Worm (Caenorhabditis elegans): Measurements from ENCODE around the gene gas-1.
A peak's percentile ranks its signal among the peaks of the same experiment; 100 is the strongest.

gas-1 gene

DNA sequence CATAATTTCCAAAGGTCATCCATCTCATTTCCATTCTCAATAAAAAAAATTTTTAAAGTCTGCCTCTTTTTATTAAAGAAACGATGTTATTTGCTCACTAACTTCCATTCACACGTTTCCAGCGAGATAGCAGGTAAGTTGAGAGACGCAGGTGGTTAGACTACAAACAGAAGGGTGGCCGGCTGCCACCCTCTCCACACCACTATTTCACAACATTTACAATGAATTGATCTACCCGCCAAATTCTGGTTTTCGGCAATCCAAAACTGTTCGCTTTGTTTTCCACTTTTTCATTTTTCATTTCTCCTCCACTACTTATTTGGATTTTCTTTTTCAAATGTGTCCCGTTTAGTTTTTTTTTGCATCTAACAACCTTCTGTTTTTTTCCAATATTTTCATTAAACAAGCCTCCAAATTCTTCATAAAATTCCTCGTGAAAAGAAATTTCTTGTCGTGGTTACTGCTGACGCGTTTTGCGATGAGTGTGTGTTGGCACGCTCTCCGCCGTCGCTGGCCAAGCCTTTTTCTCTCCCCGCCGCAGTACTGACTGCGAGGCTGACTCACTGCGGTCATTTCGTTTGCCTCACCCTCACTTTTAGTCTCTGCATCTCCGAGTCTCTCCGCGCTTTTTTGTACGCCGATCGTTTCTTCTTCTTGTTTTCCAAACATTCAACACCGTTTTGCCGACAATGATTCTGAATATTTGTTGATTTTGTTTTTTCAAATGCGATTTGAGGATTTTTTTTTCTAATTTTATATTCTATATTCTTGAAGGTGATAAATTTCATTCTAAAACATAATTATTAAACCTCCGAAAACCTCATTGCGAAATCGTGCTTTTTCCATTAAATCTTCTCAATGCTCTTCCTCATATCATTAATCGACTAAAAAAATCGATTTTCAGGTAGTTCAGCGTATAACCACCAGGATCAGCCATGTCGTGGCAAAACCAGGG lies 21.9 kb downstream of the gas-1 start, which contains the start of gene dyn-1:
Gene dyn-1 (plus strand): TSS at position 905 of the 955 bp plus-strand sequence.
- TF ChIP-seq rnt-1 (tag; optimal IDR thresholded peaks at IDR 0.05) (peak; percentile 51), syd-9 (tag; optimal IDR thresholded peaks at IDR 0.05) (peak; percentile 31), ref-2 (tag; optimal IDR thresholded peaks at IDR 0.05) (peak; percentile 19), eyg-1 (tag; optimal IDR thresholded peaks at IDR 0.05) (no peak), ceh-31 (tag; optimal IDR thresholded peaks at IDR 0.05) (no peak), unc-86 (tag; optimal IDR thresholded peaks at IDR 0.05) (no peak), hlh-30 (tag; optimal IDR thresholded peaks at IDR 0.05; ENCODE audit: insufficient read depth) (no peak), sdc-2 (tag; optimal IDR thresholded peaks at IDR 0.05) (peak; percentile 60), ets-4 (tag; optimal IDR thresholded peaks at IDR 0.05) (peak; percentile 7), pros-1 (tag; optimal IDR thresholded peaks at IDR 0.05) (no peak), fkh-6 (tag; optimal IDR thresholded peaks at IDR 0.05) (no peak), ceh-34 (tag; optimal IDR thresholded peaks at IDR 0.05) (peak; percentile 36), lim-6 (tag; optimal IDR thresholded peaks at IDR 0.05) (no peak), C08G9.2 (tag; optimal IDR thresholded peaks at IDR 0.05) (peak; percentile 24), ceh-18 (tag; optimal IDR thresholded peaks at IDR 0.05) (peak; percentile 77), ama-1 (optimal IDR thresholded peaks at IDR 0.05) (no peak), unc-55 (GFP tag; optimal IDR thresholded peaks at IDR 0.05) (peak; percentile 3)

DNA sequence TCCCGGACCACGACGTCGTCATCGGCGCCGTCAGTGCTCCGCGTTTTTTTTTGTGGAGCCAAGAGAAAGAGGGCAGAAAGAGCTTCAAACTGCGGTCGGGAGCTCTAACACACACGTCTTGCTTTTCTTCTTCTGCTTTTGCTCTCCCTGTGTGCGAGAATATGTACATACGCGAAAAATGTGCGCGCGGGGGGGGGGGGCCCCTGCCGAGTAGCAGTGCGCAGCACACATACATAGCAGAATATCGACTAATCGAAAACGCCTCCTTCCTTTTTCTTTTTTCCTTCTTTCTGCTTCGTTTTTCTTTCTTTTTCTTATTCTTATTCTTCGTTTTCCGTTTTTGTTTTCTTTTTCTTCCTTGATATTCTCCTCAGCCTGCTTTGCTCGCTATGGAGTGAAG lies 23.6 kb downstream of the gas-1 start:
- peak; percentile 37 for TF ChIP-seq ceh-18 (tag; optimal IDR thresholded peaks at IDR 0.05)
- no peak for TF ChIP-seq mec-3 (tag; optimal IDR thresholded peaks at IDR 0.05; ENCODE audit: borderline replicate concordance)
- TF ChIP-seq sdc-2 (tag; optimal IDR thresholded peaks at IDR 0.05), result no peak
- peak; percentile 12 for TF ChIP-seq syd-9 (tag; optimal IDR thresholded peaks at IDR 0.05)
- TF ChIP-seq ceh-34 (tag; optimal IDR thresholded peaks at IDR 0.05), result peak; percentile 12
- TF ChIP-seq ceh-31 (tag; optimal IDR thresholded peaks at IDR 0.05), result peak; percentile 70
- peak; percentile 5 for TF ChIP-seq ceh-19 (GFP tag; optimal IDR thresholded peaks at IDR 0.05)
- TF ChIP-seq unc-42 (tag; optimal IDR thresholded peaks at IDR 0.05), result peak; percentile 51
- no peak; the same call in 1 of the 2 replicates for TF ChIP-seq unc-3 (GFP tag; conservative IDR thresholded peaks at IDR 0.05)
- TF ChIP-seq unc-3 (tag; optimal IDR thresholded peaks at IDR 0.05), result peak; percentile 15
- TF ChIP-seq ceh-48 (tag; optimal IDR thresholded peaks at IDR 0.05), result peak; percentile 86
- TF ChIP-seq C38D4.7 (GFP tag; optimal IDR thresholded peaks at IDR 0.05), result no peak
- peak; percentile 68 for TF ChIP-seq tbx-2 (tag; optimal IDR thresholded peaks at IDR 0.05)
- peak; percentile 0 for TF ChIP-seq pros-1 (tag; optimal IDR thresholded peaks at IDR 0.05)
- TF ChIP-seq ama-1 (optimal IDR thresholded peaks at IDR 0.05), result no peak
- peak; percentile 25 for TF ChIP-seq nfya-1 (tag; optimal IDR thresholded peaks at IDR 0.05)
- TF ChIP-seq ceh-6 (GFP tag; optimal IDR thresholded peaks at IDR 0.05), result no peak
- no peak for TF ChIP-seq unc-55 (GFP tag; optimal IDR thresholded peaks at IDR 0.05)

DNA sequence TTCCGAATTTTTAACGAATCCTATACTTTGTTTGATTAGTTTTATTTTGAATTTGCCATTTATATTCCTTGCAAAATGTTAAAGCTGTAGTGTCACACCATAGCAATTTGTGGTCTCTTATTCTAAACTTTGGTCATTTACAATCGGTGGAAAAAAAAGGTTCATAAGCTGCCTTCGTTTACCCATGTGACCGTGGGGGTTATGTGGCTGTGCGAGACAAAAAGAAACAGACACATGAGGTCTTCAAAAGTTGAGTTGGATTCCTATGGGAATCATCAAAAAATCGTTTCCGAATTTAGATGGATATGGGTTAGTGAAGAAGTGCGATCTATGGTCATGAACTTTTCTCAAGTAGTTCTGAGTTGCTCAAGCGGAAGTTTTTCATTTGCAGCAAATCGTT lies 25.9 kb downstream of the gas-1 start:
- TF ChIP-seq fkh-6 (tag; optimal IDR thresholded peaks at IDR 0.05), result no peak
- TF ChIP-seq rnt-1 (tag; optimal IDR thresholded peaks at IDR 0.05), result no peak
- no peak for TF ChIP-seq madf-2 (tag; optimal IDR thresholded peaks at IDR 0.05)
- TF ChIP-seq hlh-15 (tag; optimal IDR thresholded peaks at IDR 0.05), result no peak
- TF ChIP-seq lim-6 (tag; optimal IDR thresholded peaks at IDR 0.05), result no peak

DNA sequence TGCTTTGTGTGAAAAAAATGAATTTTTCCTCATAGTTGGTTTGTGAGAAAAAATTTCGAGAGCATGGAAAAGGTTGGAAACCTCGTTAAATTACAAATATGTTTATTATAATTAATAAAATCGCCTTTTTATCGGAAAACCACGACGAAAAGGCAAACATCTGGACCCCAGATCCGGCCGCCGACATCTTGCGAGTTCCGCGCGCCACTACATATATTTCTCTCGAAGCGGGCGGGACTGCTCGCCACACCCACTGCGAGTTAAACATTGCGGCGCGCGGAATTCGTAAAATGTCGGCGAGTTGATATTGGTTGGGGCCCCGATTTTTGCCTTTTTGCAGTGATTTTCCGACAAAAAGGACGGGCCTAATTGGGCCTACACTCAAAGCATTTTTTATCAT lies 30.7 kb downstream of the gas-1 start:
- TF ChIP-seq lim-6 (tag; optimal IDR thresholded peaks at IDR 0.05), result no peak
- TF ChIP-seq ref-2 (tag; optimal IDR thresholded peaks at IDR 0.05), result no peak
- no peak for TF ChIP-seq pax-1 (tag; optimal IDR thresholded peaks at IDR 0.05)
- no peak for TF ChIP-seq ceh-6 (GFP tag; optimal IDR thresholded peaks at IDR 0.05)
- no peak for TF ChIP-seq K02D7.2 (tag; optimal IDR thresholded peaks at IDR 0.05)
- no peak for TF ChIP-seq ets-4 (tag; optimal IDR thresholded peaks at IDR 0.05)
- no peak for TF ChIP-seq hlh-13 (GFP tag; optimal IDR thresholded peaks at IDR 0.05)
- no peak for TF ChIP-seq che-1 (tag; optimal IDR thresholded peaks at IDR 0.05)
- TF ChIP-seq ceh-34 (tag; optimal IDR thresholded peaks at IDR 0.05), result no peak
- TF ChIP-seq ttx-3 (tag; optimal IDR thresholded peaks at IDR 0.05), result no peak
- no peak for TF ChIP-seq zip-5 (tag; optimal IDR thresholded peaks at IDR 0.05)
- no peak for TF ChIP-seq eyg-1 (tag; optimal IDR thresholded peaks at IDR 0.05)
- TF ChIP-seq K09A11.1 (tag; optimal IDR thresholded peaks at IDR 0.05; ENCODE audit: insufficient read depth), result no peak
- TF ChIP-seq ceh-14 (tag; optimal IDR thresholded peaks at IDR 0.05), result no peak
- TF ChIP-seq ceh-9 (tag; optimal IDR thresholded peaks at IDR 0.05), result no peak
